Worm (Caenorhabditis elegans) whole organism, L4 larva: ENCODE data around the gene R05G6.4.

Experiments used
- F49E8.2 ChIP-seq: sonication (generic microtip); optimal IDR thresholded peaks from 2 replicates; lab custom pipeline; 2016; ENCODE audit warnings: missing compliant biosample characterization, mild to moderate bottlenecking, missing genetic modification characterization, borderline replicate concordance
- ceh-28 ChIP-seq: fragments of 150-350 bp; optimal IDR thresholded peaks from 2 replicates; lab custom pipeline; 2014; ENCODE audit warnings: missing biosample characterization, missing genetic modification reagents, missing genetic modification characterization
- ces-1 ChIP-seq: fragments of 150-350 bp; sonication (generic microtip); optimal IDR thresholded peaks from 4 replicates; lab custom pipeline; 2014; ENCODE audit warnings: missing biosample characterization, missing genetic modification reagents, missing genetic modification characterization
- daf-12 ChIP-seq: fragments of 150-350 bp; optimal IDR thresholded peaks from 2 replicates; lab custom pipeline; 2014; ENCODE audit warnings: missing biosample characterization, missing genetic modification reagents, missing genetic modification characterization
- fos-1 ChIP-seq: fragments of 150-350 bp; optimal IDR thresholded peaks from 2 replicates; lab custom pipeline; 2014; ENCODE audit warnings: missing biosample characterization, missing genetic modification characterization
- sdz-12 ChIP-seq: fragments of 200-800 bp; sonication (Bioruptor generic); optimal IDR thresholded peaks from 2 replicates; lab custom pipeline; 2018; ENCODE audit warnings: mild to moderate bottlenecking, missing genetic modification characterization, missing compliant biosample characterization

DNA sequence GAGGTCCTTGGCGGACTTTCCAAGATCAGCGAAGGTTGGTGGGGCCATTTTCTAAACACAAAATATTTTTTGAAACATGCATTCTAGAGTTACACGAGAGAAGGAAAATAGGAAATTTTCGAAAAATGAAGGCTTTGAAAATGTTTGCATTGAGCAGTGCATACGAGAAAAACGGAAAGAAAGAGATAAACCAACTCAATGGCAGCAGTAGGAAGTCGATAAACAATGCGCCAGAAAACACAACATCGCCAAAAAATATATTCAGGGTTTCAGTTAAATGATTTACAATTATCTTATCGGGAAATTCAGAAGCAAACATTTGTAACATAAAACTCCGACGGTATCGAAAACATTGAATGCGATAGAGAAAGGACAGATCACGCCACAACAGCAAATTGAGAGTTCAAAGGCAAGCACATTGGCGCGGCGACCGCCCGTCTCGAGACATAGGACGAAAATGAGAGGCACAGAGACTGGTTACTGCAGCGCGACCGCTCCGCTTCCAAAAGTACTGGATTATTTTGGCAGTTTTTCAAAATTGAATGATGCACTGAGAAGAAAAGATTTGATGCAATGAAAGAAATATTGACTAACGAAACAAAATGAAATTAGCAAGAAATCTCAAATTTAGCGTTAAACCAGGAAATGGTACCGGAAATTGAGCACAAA, 5.1 kb upstream of the R05G6.4 start, which contains the start of the genes vdac-1 and R05G6.5:
- TF ChIP-seq ces-1 (GFP tag; lab: Kevin White, UChicago) (no peak), daf-12 (tag; lab: Kevin White, UChicago) (no peak), F49E8.2 (tag; lab: Kevin White, UChicago) (no peak), fos-1 (tag; lab: Kevin White, UChicago) (no peak), sdz-12 (GFP tag; lab: Kevin White, UChicago) (no peak), ceh-28 (no peak)
